Worm (Caenorhabditis elegans) whole organism, late embryonic: ENCODE measurements around the gene gly-20.
A peak's percentile ranks its signal among the peaks of the same experiment; 100 is the strongest.

Source experiments
- C38D4.7 ChIP-seq: fragments of 200-800 bp; sonication (Bioruptor generic); optimal IDR thresholded peaks from 2 replicates; lab custom pipeline; 2018; ENCODE audit warnings: mild to moderate bottlenecking, missing genetic modification characterization, moderate library complexity, missing compliant biosample characterization
- F13H6.1 ChIP-seq: sonication (generic microtip); optimal IDR thresholded peaks from 2 replicates; lab custom pipeline; 2016; ENCODE audit warnings: missing genetic modification characterization, missing compliant biosample characterization
- K02D7.2 ChIP-seq: sonication (generic microtip); optimal IDR thresholded peaks from 2 replicates; lab custom pipeline; 2017; ENCODE audit warnings: mild to moderate bottlenecking, missing genetic modification characterization, missing compliant biosample characterization
- K09A11.1 ChIP-seq: sonication (generic microtip); optimal IDR thresholded peaks from 2 replicates; lab custom pipeline; 2017; ENCODE audit warnings: antibody characterized with exemption, mild to moderate bottlenecking, missing genetic modification characterization, missing compliant biosample characterization; ENCODE audit not compliant: insufficient read depth
- T23F11.4 ChIP-seq: fragments of 200-800 bp; sonication (Bioruptor generic); optimal IDR thresholded peaks from 2 replicates; lab custom pipeline; 2018; ENCODE audit warnings: mild to moderate bottlenecking, missing genetic modification characterization, missing compliant biosample characterization
- ahr-1 ChIP-seq: sonication (generic microtip); optimal IDR thresholded peaks from 2 replicates; lab custom pipeline; 2016; ENCODE audit warnings: missing genetic modification characterization, missing compliant biosample characterization
- ama-1 ChIP-seq: fragments of 150-350 bp; optimal IDR thresholded peaks from 2 replicates; lab custom pipeline; 2014
- ceh-14 ChIP-seq: sonication (generic microtip); optimal IDR thresholded peaks from 2 replicates; lab custom pipeline; 2016; ENCODE audit warnings: missing genotype, missing genetic modification characterization, missing compliant biosample characterization
- ceh-18 ChIP-seq: sonication (generic microtip); optimal IDR thresholded peaks from 2 replicates; lab custom pipeline; 2016; ENCODE audit warnings: missing genetic modification characterization, missing compliant biosample characterization
- ceh-22 ChIP-seq: sonication (generic microtip); optimal IDR thresholded peaks from 2 replicates; lab custom pipeline; 2017; ENCODE audit warnings: missing biosample characterization, missing genetic modification characterization
- ceh-31 ChIP-seq: sonication (generic microtip); optimal IDR thresholded peaks from 2 replicates; lab custom pipeline; 2016; ENCODE audit warnings: missing genetic modification characterization, missing compliant biosample characterization
- ceh-34 ChIP-seq: sonication (generic microtip); optimal IDR thresholded peaks from 2 replicates; lab custom pipeline; 2016; ENCODE audit warnings: mild to moderate bottlenecking, missing genetic modification characterization, missing compliant biosample characterization
- ceh-45 ChIP-seq: fragments of 200-800 bp; sonication (Bioruptor generic); IDR thresholded peaks from 2 replicates; pipeline ENCODE4 v1.3.6; 2022; ENCODE audit warnings: missing genetic modification reagents, missing genetic modification characterization, missing compliant biosample characterization
- ceh-6 ChIP-seq: fragments of 200-800 bp; sonication (Bioruptor generic); optimal IDR thresholded peaks from 2 replicates; lab custom pipeline; 2018; ENCODE audit warnings: mild to moderate bottlenecking, missing genetic modification characterization, missing compliant biosample characterization
- ceh-9 ChIP-seq: sonication (generic microtip); optimal IDR thresholded peaks from 2 replicates; lab custom pipeline; 2016; ENCODE audit warnings: mild to moderate bottlenecking, missing genetic modification characterization, inconsistent platforms, missing compliant biosample characterization
- che-1 ChIP-seq: sonication (generic microtip); optimal IDR thresholded peaks from 2 replicates; lab custom pipeline; 2016; ENCODE audit warnings: mild to moderate bottlenecking, missing genetic modification characterization, missing compliant biosample characterization
- dve-1 ChIP-seq: sonication (generic microtip); optimal IDR thresholded peaks from 2 replicates; lab custom pipeline; 2017; ENCODE audit warnings: antibody characterized with exemption, mild to moderate bottlenecking, missing genetic modification characterization, missing compliant biosample characterization
- ets-4 ChIP-seq: sonication (generic microtip); optimal IDR thresholded peaks from 2 replicates; lab custom pipeline; 2016; ENCODE audit warnings: missing genetic modification characterization, missing compliant biosample characterization
- fax-1 ChIP-seq: sonication (generic microtip); optimal IDR thresholded peaks from 2 replicates; lab custom pipeline; 2016; ENCODE audit warnings: missing genotype, missing genetic modification characterization, missing compliant biosample characterization
- fkh-6 ChIP-seq: sonication (generic microtip); optimal IDR thresholded peaks from 2 replicates; lab custom pipeline; 2016; ENCODE audit warnings: missing genetic modification characterization, missing compliant biosample characterization
- gmeb-2 ChIP-seq: sonication (generic microtip); optimal IDR thresholded peaks from 2 replicates; lab custom pipeline; 2016; ENCODE audit warnings: missing genetic modification characterization, inconsistent platforms, missing compliant biosample characterization
- hlh-13 ChIP-seq: fragments of 200-800 bp; sonication (Bioruptor generic); optimal IDR thresholded peaks from 2 replicates; lab custom pipeline; 2018; ENCODE audit warnings: mild to moderate bottlenecking, missing genetic modification characterization, missing compliant biosample characterization
- hlh-30 ChIP-seq: sonication (generic microtip); optimal IDR thresholded peaks from 2 replicates; lab custom pipeline; 2017; ENCODE audit warnings: antibody characterized with exemption, missing genetic modification characterization, missing compliant biosample characterization; ENCODE audit not compliant: insufficient read depth
- lim-6 ChIP-seq: sonication (generic microtip); optimal IDR thresholded peaks from 2 replicates; lab custom pipeline; 2016; ENCODE audit warnings: missing genetic modification characterization, missing compliant biosample characterization
- madf-2 ChIP-seq: sonication (generic microtip); optimal IDR thresholded peaks from 2 replicates; lab custom pipeline; 2017; ENCODE audit warnings: missing genetic modification characterization, missing compliant biosample characterization
- mec-3 ChIP-seq: sonication (generic microtip); optimal IDR thresholded peaks from 2 replicates; lab custom pipeline; 2016; ENCODE audit warnings: borderline replicate concordance, missing genetic modification characterization, missing compliant biosample characterization
- nfya-1 ChIP-seq: sonication (generic microtip); optimal IDR thresholded peaks from 2 replicates; lab custom pipeline; 2017; ENCODE audit warnings: missing genetic modification characterization, mild to moderate bottlenecking, missing compliant biosample characterization, antibody characterized with exemption, moderate library complexity
- nhr-232 ChIP-seq: sonication (generic microtip); optimal IDR thresholded peaks from 2 replicates; lab custom pipeline; 2016; ENCODE audit warnings: missing genetic modification characterization, missing compliant biosample characterization
- npax-4 ChIP-seq: sonication (generic microtip); optimal IDR thresholded peaks from 2 replicates; lab custom pipeline; 2016; ENCODE audit warnings: missing genetic modification characterization, missing compliant biosample characterization
- odd-2 ChIP-seq: sonication (generic microtip); optimal IDR thresholded peaks from 2 replicates; lab custom pipeline; 2017; ENCODE audit warnings: antibody characterized with exemption, mild to moderate bottlenecking, missing genetic modification characterization, missing compliant biosample characterization
- pat-9 ChIP-seq: fragments of 200-800 bp; sonication (Bioruptor generic); optimal IDR thresholded peaks from 2 replicates; lab custom pipeline; 2018; ENCODE audit warnings: mild to moderate bottlenecking, missing genetic modification characterization, moderate library complexity, missing compliant biosample characterization
- pha-2 ChIP-seq: sonication (generic microtip); optimal IDR thresholded peaks from 2 replicates; lab custom pipeline; 2017; ENCODE audit warnings: mild to moderate bottlenecking, missing genetic modification characterization, missing compliant biosample characterization
- pqm-1 ChIP-seq: sonication (generic microtip); optimal IDR thresholded peaks from 2 replicates; lab custom pipeline; 2016; ENCODE audit warnings: missing genetic modification characterization, missing compliant biosample characterization
- pros-1 ChIP-seq: fragments of 150-350 bp; optimal IDR thresholded peaks from 2 replicates; lab custom pipeline; 2014; ENCODE audit warnings: missing biosample characterization, missing genetic modification reagents, missing genetic modification characterization
- sdc-2 ChIP-seq: sonication (generic microtip); optimal IDR thresholded peaks from 2 replicates; lab custom pipeline; 2016; ENCODE audit warnings: missing genotype, missing genetic modification characterization, missing compliant biosample characterization
- sox-2 ChIP-seq: fragments of 200-800 bp; sonication (Bioruptor generic); IDR thresholded peaks from 2 replicates; pipeline ENCODE4 v1.3.6; 2022; ENCODE audit warnings: missing genetic modification reagents, missing genetic modification characterization, missing compliant biosample characterization
- sox-4 ChIP-seq: sonication (generic microtip); optimal IDR thresholded peaks from 2 replicates; lab custom pipeline; 2017; ENCODE audit warnings: mild to moderate bottlenecking, missing genetic modification characterization, inconsistent platforms, missing compliant biosample characterization
- syd-9 ChIP-seq: sonication (generic microtip); optimal IDR thresholded peaks from 2 replicates; lab custom pipeline; 2016; ENCODE audit warnings: mild to moderate bottlenecking, missing genetic modification characterization, moderate library complexity, missing compliant biosample characterization
- tbx-2 ChIP-seq: sonication (generic microtip); optimal IDR thresholded peaks from 2 replicates; lab custom pipeline; 2016; ENCODE audit warnings: missing genetic modification characterization, missing compliant biosample characterization
- tbx-7 ChIP-seq: sonication (generic microtip); optimal IDR thresholded peaks from 2 replicates; lab custom pipeline; 2016; ENCODE audit warnings: missing genotype, missing genetic modification characterization, missing compliant biosample characterization
- ttx-3 ChIP-seq: sonication (generic microtip); optimal IDR thresholded peaks from 2 replicates; lab custom pipeline; 2016; ENCODE audit warnings: missing genetic modification reagents, missing genetic modification characterization, missing compliant biosample characterization
- unc-3 ChIP-seq, 2 experiments: fragments of 200-800 bp in 1 of 2; sonication (Bioruptor generic) in 1 of 2; sonication (generic microtip) in 1 of 2; conservative IDR thresholded peaks in 1 of 2; optimal IDR thresholded peaks in 1 of 2; 2 replicates each; pipeline versions ENCODE4 v1.3.6 to Lab custom; 2016 to 2022; ENCODE audit warnings: missing compliant biosample characterization in 2 of 2, missing genetic modification characterization in 2 of 2, missing genetic modification reagents in 1 of 2
- unc-55 ChIP-seq: sonication (generic microtip); optimal IDR thresholded peaks from 2 replicates; lab custom pipeline; 2017; ENCODE audit warnings: missing biosample characterization, missing genetic modification reagents, missing genetic modification characterization
- unc-86 ChIP-seq: sonication (generic microtip); optimal IDR thresholded peaks from 2 replicates; lab custom pipeline; 2016; ENCODE audit warnings: missing genetic modification characterization, missing compliant biosample characterization
- zip-5 ChIP-seq: sonication (generic microtip); optimal IDR thresholded peaks from 2 replicates; lab custom pipeline; 2016; ENCODE audit warnings: missing genetic modification characterization, missing compliant biosample characterization
- ztf-16 ChIP-seq: sonication (generic microtip); optimal IDR thresholded peaks from 2 replicates; lab custom pipeline; 2017; ENCODE audit warnings: missing genetic modification characterization, missing compliant biosample characterization

gly-20 gene

DNA sequence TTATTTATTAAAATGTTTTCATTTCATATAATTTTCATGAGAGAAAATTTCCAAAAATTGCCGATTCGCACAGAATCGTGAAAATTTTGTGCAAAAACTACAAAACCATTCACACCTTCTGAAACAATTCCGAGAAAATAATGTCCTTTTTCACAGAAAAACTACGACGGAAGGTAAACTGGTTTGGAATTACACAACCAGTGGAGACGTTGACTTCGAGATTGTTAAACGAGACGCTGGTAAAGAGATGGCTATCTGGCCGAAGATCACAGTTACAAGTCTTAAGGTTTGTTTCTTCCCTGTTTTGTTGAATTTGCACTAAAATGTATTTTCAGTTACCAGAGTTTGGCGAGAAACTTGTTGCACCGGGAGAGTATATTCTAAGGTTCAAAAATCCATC lies 30.5 kb downstream of the gly-20 start:
- no peak for TF ChIP-seq ceh-34 (tag; lab: Kevin White, UChicago)
- TF ChIP-seq ahr-1 (tag; lab: Kevin White, UChicago): no peak
- TF ChIP-seq pros-1 (tag; lab: Kevin White, UChicago): no peak
- no peak for TF ChIP-seq dve-1 (tag; lab: Kevin White, UChicago)
- TF ChIP-seq K09A11.1 (tag; lab: Kevin White, UChicago): no peak
- TF ChIP-seq sdc-2: no peak
- no peak for TF ChIP-seq ztf-16
- no peak for TF ChIP-seq mec-3 (tag; lab: Kevin White, UChicago)
- no peak for TF ChIP-seq syd-9
- TF ChIP-seq gmeb-2 (tag; lab: Kevin White, UChicago): no peak
- no peak for TF ChIP-seq ceh-18 (tag; lab: Kevin White, UChicago)
- TF ChIP-seq ceh-45: no peak
- TF ChIP-seq K02D7.2 (tag; lab: Kevin White, UChicago): no peak
- no peak for TF ChIP-seq ceh-14

DNA sequence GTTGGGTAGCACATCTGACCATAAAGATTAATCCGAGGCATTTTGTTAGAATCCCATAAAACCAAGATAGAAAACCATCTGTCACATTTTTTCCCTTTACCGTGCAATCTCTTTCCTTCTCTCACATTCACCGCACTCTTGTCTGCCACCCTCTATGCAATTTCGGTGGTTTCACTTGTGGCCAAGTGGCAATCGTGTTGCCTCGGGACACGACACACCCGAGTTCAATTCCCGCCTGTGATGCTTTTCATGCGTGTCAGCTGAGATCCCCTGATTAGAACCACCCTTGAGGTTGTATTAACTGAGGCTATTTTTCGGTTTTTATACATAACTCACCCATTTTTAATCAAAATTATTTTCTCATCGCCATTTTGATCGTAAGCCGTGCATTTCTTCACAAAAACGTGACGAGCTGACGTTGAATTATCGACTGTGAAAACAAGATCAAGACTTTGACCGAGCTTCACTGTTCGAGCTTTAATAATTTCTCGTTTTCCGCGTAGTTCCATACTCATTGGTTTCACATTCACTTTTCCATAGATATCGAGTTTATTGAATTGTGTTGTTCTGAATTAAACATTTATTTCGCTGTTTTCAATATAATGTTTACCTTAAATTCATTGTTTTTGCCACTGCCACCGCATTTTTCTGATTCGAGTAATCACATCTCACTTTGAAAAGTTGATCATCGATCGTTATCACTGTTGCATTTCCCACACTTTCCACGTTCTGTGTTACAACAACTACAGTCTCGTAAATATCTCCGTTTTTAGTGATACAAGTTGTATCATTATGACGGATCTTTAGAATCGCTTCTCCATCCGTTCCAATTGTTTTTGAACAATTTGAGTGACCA lies 31.9 kb downstream of the gly-20 start:
- TF ChIP-seq tbx-2: peak; percentile 99
- peak; percentile 98 for TF ChIP-seq pqm-1 (tag; lab: Kevin White, UChicago)
- TF ChIP-seq nhr-232 (tag; lab: Kevin White, UChicago): peak; percentile 99
- peak; percentile 96 for TF ChIP-seq fax-1 (tag; lab: Kevin White, UChicago)
- peak; percentile 96 for TF ChIP-seq ahr-1 (tag; lab: Kevin White, UChicago)
- TF ChIP-seq C38D4.7 (GFP tag; lab: Kevin White, UChicago): peak; percentile 97
- TF ChIP-seq ceh-31 (tag; lab: Kevin White, UChicago): peak; percentile 96
- peak; percentile 98 for TF ChIP-seq unc-86 (tag; lab: Kevin White, UChicago)
- peak; percentile 65 for TF ChIP-seq unc-55
- TF ChIP-seq ceh-34 (tag; lab: Kevin White, UChicago): peak; percentile 99
- peak; percentile 90 for TF ChIP-seq pros-1 (tag; lab: Kevin White, UChicago)
- TF ChIP-seq ztf-16: peak; percentile 97
- peak; percentile 91 for TF ChIP-seq nfya-1 (tag; lab: Kevin White, UChicago)
- TF ChIP-seq zip-5 (tag; lab: Kevin White, UChicago): peak; percentile 90
- peak; percentile 94 for TF ChIP-seq ets-4 (tag; lab: Kevin White, UChicago)
- TF ChIP-seq unc-3 (GFP tag; conservative IDR thresholded peaks at IDR 0.05; lab: Robert Waterston, UW): peak; percentile 99
- TF ChIP-seq unc-3 (tag; optimal IDR thresholded peaks at IDR 0.05; lab: Kevin White, UChicago): peak; percentile 95
- peak; percentile 97 for TF ChIP-seq madf-2
- TF ChIP-seq ama-1 (lab: Kevin White, UChicago): no peak
- peak; percentile 99 for TF ChIP-seq lim-6
- peak; percentile 99 for TF ChIP-seq sox-4 (tag; lab: Kevin White, UChicago)
- TF ChIP-seq sox-2 (GFP tag; lab: Robert Waterston, UW): peak; percentile 98
- TF ChIP-seq tbx-7 (tag; lab: Kevin White, UChicago): peak; percentile 77
- peak; percentile 100 for TF ChIP-seq T23F11.4
- peak; percentile 99 for TF ChIP-seq F13H6.1 (tag; lab: Kevin White, UChicago)
- peak; percentile 91 for TF ChIP-seq odd-2
- TF ChIP-seq ceh-14: peak; percentile 99
- peak; percentile 100 for TF ChIP-seq K02D7.2 (tag; lab: Kevin White, UChicago)
- TF ChIP-seq dve-1 (tag; lab: Kevin White, UChicago): peak; percentile 99
- peak; percentile 99 for TF ChIP-seq hlh-13 (GFP tag; lab: Kevin White, UChicago)
- TF ChIP-seq ttx-3: peak; percentile 99
- TF ChIP-seq pat-9 (tag; lab: Kevin White, UChicago): peak; percentile 100
- TF ChIP-seq ceh-22: peak; percentile 97
- TF ChIP-seq ceh-6 (GFP tag; lab: Kevin White, UChicago): peak; percentile 100
- peak; percentile 96 for TF ChIP-seq ceh-18 (tag; lab: Kevin White, UChicago)
- TF ChIP-seq gmeb-2 (tag; lab: Kevin White, UChicago): peak; percentile 99
- TF ChIP-seq pha-2: peak; percentile 96
- peak; percentile 97 for TF ChIP-seq npax-4 (tag; lab: Kevin White, UChicago)
- TF ChIP-seq ceh-9 (tag; lab: Kevin White, UChicago): peak; percentile 98
- peak; percentile 95 for TF ChIP-seq sdc-2
- TF ChIP-seq fkh-6: peak; percentile 96
- peak; percentile 88 for TF ChIP-seq mec-3 (tag; lab: Kevin White, UChicago)
- TF ChIP-seq che-1: peak; percentile 98
- peak; percentile 98 for TF ChIP-seq hlh-30 (tag; lab: Kevin White, UChicago)
